Fruit fly (Drosophila melanogaster): ENCODE data around the gene CG15369.

dm6 chrX:9210787-9211186 is 5.9 kb upstream of the CG15369 start, which contains the start of gene SmydA-9:
- TF ChIP-seq CG10348 (GFP tag; IDR thresholded peaks at IDR 0.05) (no peak), CG4496 (GFP tag; IDR thresholded peaks at IDR 0.05) (0 out of 3 replicates have a peak, but pooled peaks have one; percentile 12), CG13204 (GFP tag; optimal IDR thresholded peaks at IDR 0.05) (no peak), EcR (GFP tag; optimal IDR thresholded peaks at IDR 0.05) (no peak), CG14655 (GFP tag; optimal IDR thresholded peaks at IDR 0.05) (no peak), fd96Ca (GFP tag; IDR thresholded peaks at IDR 0.05) (no peak), CG8301 (tag; optimal IDR thresholded peaks at IDR 0.05) (no peak), Pif1A (GFP tag; optimal IDR thresholded peaks at IDR 0.05) (no peak), CG17806 (tag; optimal IDR thresholded peaks at IDR 0.05) (no peak), gl (tag; optimal IDR thresholded peaks at IDR 0.05) (no peak), CG8159 (tag; optimal IDR thresholded peaks at IDR 0.05) (no peak)

All from whole organism, pupa.